Worm (Caenorhabditis elegans): ENCODE results near the gene F54B8.4.
"Not testable (repeated sequence)": the region's sequence is repeated elsewhere in the genome, so short reads cannot be mapped to it uniquely, and the experiment has no call there.

DNA sequence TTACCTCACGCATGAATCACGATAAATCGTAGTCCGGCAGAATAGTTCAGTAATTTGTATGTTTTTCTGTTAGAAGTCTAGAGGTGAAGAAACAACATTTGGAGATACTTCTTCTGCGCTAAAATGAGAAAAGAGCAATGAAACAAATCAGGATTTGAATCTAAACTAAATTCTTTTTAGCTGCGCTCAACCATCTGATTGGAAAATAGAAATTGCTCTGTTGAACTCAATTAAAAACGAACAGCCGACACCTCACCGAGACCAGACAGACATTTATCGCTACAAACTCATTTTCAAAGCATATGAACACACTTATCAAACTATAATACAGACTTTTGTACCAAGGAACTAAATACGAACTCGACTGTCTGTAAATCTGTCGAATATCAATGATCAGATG is 13.6 kb upstream of the F54B8.4 start, which contains the start of gene T26E4.9:
- not testable (repeated sequence) for TF ChIP-seq pes-1 (GFP tag; IDR thresholded peaks at IDR 0.05); flt-1 (GFP tag; IDR thresholded peaks at IDR 0.05); F13C5.2 (tag; optimal IDR thresholded peaks at IDR 0.05); tra-4 (tag; optimal IDR thresholded peaks at IDR 0.05); ama-1 (optimal IDR thresholded peaks at IDR 0.05); ceh-36 (tag; optimal IDR thresholded peaks at IDR 0.05); ets-7 (tag; optimal IDR thresholded peaks at IDR 0.05); aly-1 (tag; optimal IDR thresholded peaks at IDR 0.05); ceh-13 (GFP tag; optimal IDR thresholded peaks at IDR 0.05); tbx-11 (GFP tag; IDR thresholded peaks at IDR 0.05); tbx-37 (GFP tag; conservative IDR thresholded peaks at IDR 0.05); hnd-1 (tag; optimal IDR thresholded peaks at IDR 0.05); sea-1 (GFP tag; conservative IDR thresholded peaks at IDR 0.05); hmg-4 (GFP tag; optimal IDR thresholded peaks at IDR 0.05)
